Worm (Caenorhabditis elegans) whole organism, early embryonic: ENCODE measurements around the gene C49F5.13.

Experiments used
- B0310.2 ChIP-seq: sonication (generic microtip); optimal IDR thresholded peaks from 2 replicates; lab custom pipeline; 2016; ENCODE audit warnings: mild to moderate bottlenecking, missing genetic modification characterization, missing compliant biosample characterization
- F13C5.2 ChIP-seq: sonication (generic microtip); optimal IDR thresholded peaks from 2 replicates; lab custom pipeline; 2017; ENCODE audit warnings: mild to moderate bottlenecking, missing genetic modification characterization, inconsistent platforms, missing compliant biosample characterization
- aly-1 ChIP-seq: sonication (generic microtip); optimal IDR thresholded peaks from 2 replicates; lab custom pipeline; 2016; ENCODE audit warnings: missing genetic modification characterization, missing compliant biosample characterization
- ama-1 ChIP-seq: fragments of 150-350 bp; optimal IDR thresholded peaks from 2 replicates; lab custom pipeline; 2014
- ceh-36 ChIP-seq: sonication (generic microtip); optimal IDR thresholded peaks from 2 replicates; lab custom pipeline; 2016; ENCODE audit warnings: missing genetic modification characterization, inconsistent platforms, missing compliant biosample characterization
- ets-7 ChIP-seq: sonication (generic microtip); optimal IDR thresholded peaks from 2 replicates; lab custom pipeline; 2016; ENCODE audit warnings: missing genotype, missing genetic modification characterization, missing compliant biosample characterization
- flt-1 ChIP-seq: fragments of 200-800 bp; sonication (Bioruptor generic); IDR thresholded peaks from 2 replicates; pipeline ENCODE4 v1.3.6; 2022; ENCODE audit warnings: missing genetic modification characterization, missing compliant biosample characterization
- hmg-4 ChIP-seq: fragments of 200-800 bp; sonication (Bioruptor generic); optimal IDR thresholded peaks from 2 replicates; lab custom pipeline; 2018; ENCODE audit warnings: mild to moderate bottlenecking, missing genetic modification characterization, missing compliant biosample characterization
- hnd-1 ChIP-seq: sonication (generic microtip); optimal IDR thresholded peaks from 2 replicates; lab custom pipeline; 2016; ENCODE audit warnings: missing genetic modification characterization, missing compliant biosample characterization
- pes-1 ChIP-seq: fragments of 200-800 bp; sonication (Bioruptor generic); IDR thresholded peaks from 2 replicates; pipeline ENCODE4 v1.3.6; 2022; ENCODE audit warnings: missing genetic modification reagents, missing genetic modification characterization, missing compliant biosample characterization
- scrt-1 ChIP-seq: fragments of 200-800 bp; sonication (Bioruptor generic); IDR thresholded peaks from 2 replicates; pipeline ENCODE4 v1.3.6; 2022; ENCODE audit warnings: missing genetic modification characterization, missing compliant biosample characterization
- sea-1 ChIP-seq: fragments of 200-800 bp; sonication (Bioruptor generic); conservative IDR thresholded peaks from 2 replicates; pipeline ENCODE4 v1.3.6; 2022; ENCODE audit warnings: missing genetic modification characterization, missing compliant biosample characterization
- tbx-11 ChIP-seq: fragments of 200-800 bp; sonication (Bioruptor generic); IDR thresholded peaks from 2 replicates; pipeline ENCODE4 v1.3.6; 2022; ENCODE audit warnings: missing genetic modification characterization, missing compliant biosample characterization
- tra-4 ChIP-seq: sonication (generic microtip); optimal IDR thresholded peaks from 2 replicates; lab custom pipeline; 2017; ENCODE audit warnings: missing genetic modification characterization, missing compliant biosample characterization

DNA sequence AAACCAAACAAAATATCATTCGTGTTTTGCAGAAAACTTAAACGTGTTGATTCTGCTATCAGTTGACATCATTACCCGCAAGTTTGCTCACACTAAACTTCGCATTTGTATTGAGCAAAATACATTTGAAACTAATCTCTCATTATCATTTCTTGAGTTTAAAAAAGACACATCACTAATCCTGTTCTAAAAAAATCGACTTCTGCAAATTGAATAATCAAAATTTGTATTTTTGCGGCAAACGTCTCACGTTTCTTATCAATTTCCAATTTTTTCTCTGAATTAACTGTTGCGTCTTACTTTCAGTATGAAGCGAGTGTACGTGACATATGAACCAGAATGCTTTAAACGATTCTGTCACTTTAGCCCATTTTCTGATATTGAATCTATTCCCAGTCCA lies 1.4 kb upstream of the C49F5.13 start, which contains the start of gene C49F5.8:
- TF ChIP-seq scrt-1 (GFP tag; lab: Robert Waterston, UW) (no peak), ama-1 (lab: Kevin White, UChicago) (no peak), sea-1 (GFP tag; lab: Robert Waterston, UW) (no peak), ceh-36 (no peak), tbx-11 (GFP tag; lab: Robert Waterston, UW) (no peak), ets-7 (no peak), F13C5.2 (tag; lab: Kevin White, UChicago) (no peak), hmg-4 (no peak), aly-1 (tag; lab: Kevin White, UChicago) (no peak), pes-1 (no peak), flt-1 (GFP tag; lab: Robert Waterston, UW) (no peak), B0310.2 (tag; lab: Kevin White, UChicago) (no peak), tra-4 (tag; lab: Kevin White, UChicago) (no peak), hnd-1 (tag; lab: Kevin White, UChicago) (no peak)
